Fruit fly (Drosophila melanogaster) whole organism, wandering third instar larva: ENCODE results near the gene CG3062.
A peak's percentile ranks its signal among the peaks of the same experiment; 100 is the strongest.

Experiments used
- Abd-B ChIP-seq: fragments of >200 bp; optimal IDR thresholded peaks from 2 replicates; lab custom pipeline; 2017; ENCODE audit warnings: missing biosample characterization, missing genetic modification characterization
- CG32264 ChIP-seq: fragments of 200-800 bp; sonication (Bioruptor generic); optimal IDR thresholded peaks from 2 replicates; lab custom pipeline; 2016; ENCODE audit warnings: missing biosample characterization, missing genetic modification characterization
- CrebA ChIP-seq: fragments of 200-800 bp; sonication (Bioruptor generic); optimal IDR thresholded peaks from 2 replicates; lab custom pipeline; 2016; ENCODE audit warnings: missing biosample characterization, mild to moderate bottlenecking, missing genetic modification characterization, borderline replicate concordance
- Dfd ChIP-seq: fragments of >200 bp; optimal IDR thresholded peaks from 2 replicates; lab custom pipeline; 2017; ENCODE audit warnings: missing biosample characterization, missing genetic modification characterization
- Dif ChIP-seq: fragments of 200-275, 200-300 bp; sonication (Bioruptor generic); optimal IDR thresholded peaks from 2 replicates; lab custom pipeline; 2018; ENCODE audit warnings: missing biosample characterization, missing genetic modification characterization; ENCODE audit not compliant: partially characterized antibody
- GATAd ChIP-seq: sonication (Bioruptor generic); optimal IDR thresholded peaks from 2 replicates; lab custom pipeline; 2016; ENCODE audit warnings: missing biosample characterization, missing genetic modification characterization
- HLH106 ChIP-seq: fragments of 200-800 bp; optimal IDR thresholded peaks from 3 replicates; lab custom pipeline; 2019; ENCODE audit warnings: missing biosample characterization, mild to moderate bottlenecking, missing genetic modification characterization, moderate library complexity
- Hnf4 ChIP-seq: fragments of 200-800 bp; sonication (Bioruptor generic); optimal IDR thresholded peaks from 2 replicates; lab custom pipeline; 2016; ENCODE audit warnings: missing biosample characterization, mild to moderate bottlenecking, missing genetic modification characterization
- Hr78 ChIP-seq: fragments of >200 bp; optimal IDR thresholded peaks from 2 replicates; lab custom pipeline; 2017; ENCODE audit warnings: missing biosample characterization, missing genetic modification characterization
- Hr83 ChIP-seq: fragments of 200-300 bp; sonication (Bioruptor generic); optimal IDR thresholded peaks from 2 replicates; lab custom pipeline; 2016; ENCODE audit warnings: missing biosample characterization, mild to moderate bottlenecking, missing genetic modification characterization, moderate library complexity; ENCODE audit not compliant: poor library complexity, severe bottlenecking
- N ChIP-seq: fragments of >200 bp; optimal IDR thresholded peaks from 2 replicates; lab custom pipeline; 2018; ENCODE audit warnings: missing biosample characterization, missing external identifiers, missing genetic modification characterization
- OdsH ChIP-seq: fragments of 200-800 bp; sonication (Bioruptor generic); optimal IDR thresholded peaks from 2 replicates; lab custom pipeline; 2016; ENCODE audit warnings: missing biosample characterization, mild to moderate bottlenecking, missing genetic modification characterization
- Rel ChIP-seq, 2 experiments: fragments of 200-800 bp; sonication (Bioruptor generic) in 1 of 2; optimal IDR thresholded peaks; 2 replicates in 1 of 2; 3 replicates in 1 of 2; lab custom pipeline; 2016 to 2019; ENCODE audit warnings: mild to moderate bottlenecking in 2 of 2, missing biosample characterization in 2 of 2, missing genetic modification characterization in 2 of 2, moderate library complexity in 1 of 2
- Sp1 ChIP-seq: fragments of 200-800 bp; sonication (Bioruptor generic); optimal IDR thresholded peaks from 3 replicates; lab custom pipeline; 2019; ENCODE audit warnings: missing biosample characterization, mild to moderate bottlenecking, missing genetic modification characterization, moderate library complexity
- Vsx2 ChIP-seq: fragments of 200-300, 225-300 bp; sonication (Bioruptor generic); optimal IDR thresholded peaks from 2 replicates; lab custom pipeline; 2018; ENCODE audit warnings: missing biosample characterization, missing genetic modification characterization; ENCODE audit not compliant: partially characterized antibody
- brk ChIP-seq: fragments of 200-800 bp; sonication (Bioruptor generic); optimal IDR thresholded peaks from 2 replicates; lab custom pipeline; 2016; ENCODE audit warnings: missing biosample characterization, mild to moderate bottlenecking, missing genetic modification characterization
- dl ChIP-seq, 2 experiments: fragments of 175-275, 200-275 bp in 1 of 2; fragments of 200-275 bp in 1 of 2; sonication (Bioruptor generic); optimal IDR thresholded peaks; lab custom pipeline; 2018; ENCODE audit warnings: mild to moderate bottlenecking in 2 of 2, missing biosample characterization in 2 of 2, missing genetic modification characterization in 2 of 2, moderate library complexity in 2 of 2; ENCODE audit not compliant: partially characterized antibody in 2 of 2, insufficient read depth in 1 of 2
- dmrt93B ChIP-seq: fragments of 200-800 bp; sonication (Bioruptor generic); optimal IDR thresholded peaks from 2 replicates; lab custom pipeline; 2018; ENCODE audit warnings: missing biosample characterization, mild to moderate bottlenecking, missing genetic modification characterization
- dsf ChIP-seq: sonication (Bioruptor generic); optimal IDR thresholded peaks from 2 replicates; lab custom pipeline; 2016; ENCODE audit warnings: missing biosample characterization, missing genetic modification characterization, borderline replicate concordance
- foxo ChIP-seq, 2 experiments: fragments of 200-800 bp; sonication (Bioruptor generic); optimal IDR thresholded peaks; 2 replicates in 1 of 2; 3 replicates in 1 of 2; lab custom pipeline; 2016 to 2017; ENCODE audit warnings: missing biosample characterization in 2 of 2, missing genetic modification characterization in 2 of 2
- fru ChIP-seq: fragments of 200-800 bp; sonication (Bioruptor generic); optimal IDR thresholded peaks from 3 replicates; lab custom pipeline; 2016; ENCODE audit warnings: missing biosample characterization, mild to moderate bottlenecking, missing genetic modification characterization
- h ChIP-seq: fragments of 200-800 bp; sonication (Bioruptor generic); optimal IDR thresholded peaks from 3 replicates; lab custom pipeline; 2016; ENCODE audit warnings: missing biosample characterization, mild to moderate bottlenecking, missing genetic modification characterization
- jim ChIP-seq: fragments of 175-275, 200-325 bp; sonication (Bioruptor generic); optimal IDR thresholded peaks from 2 replicates; lab custom pipeline; 2016; ENCODE audit warnings: missing biosample characterization, mild to moderate bottlenecking, missing genetic modification characterization
- lola ChIP-seq: fragments of >200 bp; optimal IDR thresholded peaks from 2 replicates; lab custom pipeline; 2017; ENCODE audit warnings: missing biosample characterization, missing genetic modification characterization
- pan ChIP-seq: fragments of >200 bp; optimal IDR thresholded peaks from 2 replicates; lab custom pipeline; 2017
- psq ChIP-seq: fragments of 200-800 bp; sonication (Bioruptor generic); optimal IDR thresholded peaks from 3 replicates; lab custom pipeline; 2017; ENCODE audit warnings: missing biosample characterization, mild to moderate bottlenecking, missing genetic modification characterization, moderate library complexity
- rgr ChIP-seq: fragments of 200-800 bp; sonication (Bioruptor generic); optimal IDR thresholded peaks from 3 replicates; lab custom pipeline; 2016; ENCODE audit warnings: missing biosample characterization, mild to moderate bottlenecking, missing genetic modification characterization
- sage ChIP-seq: fragments of 200-800 bp; sonication (Bioruptor generic); optimal IDR thresholded peaks from 2 replicates; lab custom pipeline; 2016; ENCODE audit warnings: missing biosample characterization, mild to moderate bottlenecking, missing genetic modification characterization
- sv ChIP-seq: fragments of 200-800 bp; sonication (Bioruptor generic); optimal IDR thresholded peaks from 3 replicates; lab custom pipeline; 2016; ENCODE audit warnings: missing biosample characterization, missing genetic modification characterization
- tai ChIP-seq: sonication (Bioruptor generic); optimal IDR thresholded peaks from 2 replicates; lab custom pipeline; 2016; ENCODE audit warnings: missing biosample characterization, missing genetic modification characterization
- woc ChIP-seq: sonication (Bioruptor generic); optimal IDR thresholded peaks from 2 replicates; lab custom pipeline; 2016; ENCODE audit warnings: missing biosample characterization, mild to moderate bottlenecking, missing genetic modification characterization

Gene CG3062

dm6 chrX:4615684-4616292 is 28.9 kb downstream of the CG3062 start:
- TF ChIP-seq N, result no peak
- peak; percentile 3 for TF ChIP-seq HLH106
- TF ChIP-seq GATAd (GFP tag; lab: Kevin White, UChicago), result no peak
- no peak for TF ChIP-seq Hnf4
- TF ChIP-seq jim (GFP tag; lab: Kevin White, UChicago), result no peak
- TF ChIP-seq dsf (GFP tag; lab: Kevin White, UChicago), result no peak
- TF ChIP-seq woc, result no peak
- no peak for TF ChIP-seq brk (GFP tag; lab: Kevin White, UChicago)
- peak; percentile 6 for TF ChIP-seq dmrt93B (GFP tag; lab: Kevin White, UChicago)
- TF ChIP-seq lola (GFP tag; lab: Kevin White, UChicago), result no peak
- TF ChIP-seq tai (GFP tag; lab: Kevin White, UChicago), result no peak
- peak; percentile 18 for TF ChIP-seq psq
- peak; percentile 7 for TF ChIP-seq OdsH (GFP tag; lab: Kevin White, UChicago)
- no peak for TF ChIP-seq fru
- no peak for TF ChIP-seq sage
- TF ChIP-seq h, result peak; percentile 14
- TF ChIP-seq pan (lab: Kevin White, UChicago), result no peak
- TF ChIP-seq Dfd (GFP tag; lab: Kevin White, UChicago), result peak; percentile 64
- TF ChIP-seq foxo (GFP tag; optimal IDR thresholded peaks at IDR 0.05; lab: Kevin White, UChicago), result peak in 1 of 2 experiments; percentile 50
- peak; percentile 34 for TF ChIP-seq rgr (GFP tag; lab: Kevin White, UChicago)
- peak; percentile 18 for TF ChIP-seq Sp1
- no peak for TF ChIP-seq dl (GFP tag; optimal IDR thresholded peaks at IDR 0.05; lab: Kevin White, UChicago; ENCODE audit: insufficient read depth in 1 of 2, partially characterized antibody in 2 of 2)
- TF ChIP-seq CG32264 (GFP tag; lab: Kevin White, UChicago), result no peak
- TF ChIP-seq Hr78 (GFP tag; lab: Kevin White, UChicago), result no peak
- no peak for TF ChIP-seq Dif (GFP tag; lab: Kevin White, UChicago)
- no peak for TF ChIP-seq sv (GFP tag; lab: Kevin White, UChicago)
- TF ChIP-seq Vsx2 (GFP tag; lab: Kevin White, UChicago), result no peak

- TF ChIP-seq tai (GFP tag; lab: Kevin White, UChicago) (no peak), Dfd (GFP tag; lab: Kevin White, UChicago) (no peak), h (peak; percentile 34), rgr (GFP tag; lab: Kevin White, UChicago) (no peak), dmrt93B (GFP tag; lab: Kevin White, UChicago) (peak; percentile 10), GATAd (GFP tag; lab: Kevin White, UChicago) (no peak), foxo (GFP tag; optimal IDR thresholded peaks at IDR 0.05; lab: Kevin White, UChicago) (peak in 1 of 2 experiments; percentile 16), dsf (GFP tag; lab: Kevin White, UChicago) (no peak), Dif (GFP tag; lab: Kevin White, UChicago) (no peak), CrebA (GFP tag; lab: Kevin White, UChicago) (no peak), psq (no peak), HLH106 (no peak), sv (GFP tag; lab: Kevin White, UChicago) (no peak), Hnf4 (no peak), woc (no peak)
Observed at dm6 chrX:4614945-4615344, 29.7 kb downstream of the CG3062 start.

DNA sequence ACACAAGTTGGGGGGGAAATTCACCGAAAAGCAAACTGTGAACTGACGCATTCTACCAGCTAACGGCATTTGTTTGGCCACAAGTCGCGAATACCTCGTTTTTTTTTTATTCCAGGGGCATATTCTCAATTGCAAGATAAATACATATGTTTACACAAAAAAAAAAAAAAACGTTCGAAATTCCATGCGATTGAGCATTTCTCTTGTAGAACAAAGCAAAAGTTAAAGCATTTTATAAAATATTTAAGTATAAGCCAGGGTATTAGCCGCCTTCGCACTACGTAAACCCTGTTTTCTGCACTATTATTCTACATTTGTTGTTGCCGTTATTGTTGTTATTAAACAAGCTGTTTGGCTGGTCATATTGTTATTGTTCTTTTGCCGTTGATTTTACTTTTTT is 30.3 kb downstream of the CG3062 start:
- TF ChIP-seq rgr (GFP tag; lab: Kevin White, UChicago) (peak; percentile 0), fru (peak; percentile 24), foxo (GFP tag; optimal IDR thresholded peaks at IDR 0.05; lab: Kevin White, UChicago) (peak in 1 of 2 experiments; percentile 47), jim (GFP tag; lab: Kevin White, UChicago) (no peak)

dm6 chrX:4613613-4614012 is 31.1 kb downstream of the CG3062 start:
- TF ChIP-seq HLH106 (no peak), Abd-B (GFP tag; lab: Kevin White, UChicago) (no peak), Hr83 (GFP tag; lab: Kevin White, UChicago) (no peak), Sp1 (no peak), Dfd (GFP tag; lab: Kevin White, UChicago) (no peak), Hnf4 (no peak), Rel (GFP tag; optimal IDR thresholded peaks at IDR 0.05; lab: Kevin White, UChicago) (no peak), Rel (tag; optimal IDR thresholded peaks at IDR 0.05; lab: Kevin White, UChicago) (no peak), rgr (GFP tag; lab: Kevin White, UChicago) (no peak), CG32264 (GFP tag; lab: Kevin White, UChicago) (no peak), woc (no peak)
